Worm (Caenorhabditis elegans): ENCODE results near the gene srt-34.

DNA sequence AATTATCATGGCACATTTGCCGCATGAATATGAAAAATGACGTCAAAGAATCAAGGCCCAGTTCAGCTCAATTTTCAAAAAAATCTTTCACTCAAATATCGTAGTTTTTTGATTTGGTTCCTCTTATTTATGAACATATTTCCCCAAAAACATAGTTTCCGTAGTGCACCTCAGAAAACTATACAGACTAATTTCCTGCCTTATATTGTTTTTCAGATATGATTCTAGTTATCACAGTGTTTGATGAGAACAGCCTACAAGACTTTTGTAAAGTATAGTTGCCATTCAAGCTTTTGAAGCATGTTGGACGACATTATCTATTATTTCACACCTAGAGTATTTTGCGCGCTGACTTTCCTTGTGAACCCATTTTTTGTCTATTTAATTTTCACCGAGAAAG, 14.6 kb upstream of the srt-34 start, which contains the start of gene srj-50:
- no peak for TF ChIP-seq dao-5 (tag; optimal IDR thresholded peaks at IDR 0.05)
- TF ChIP-seq him-1 (tag; optimal IDR thresholded peaks at IDR 0.05): no peak

Data from whole organism, L4/young adult.